Fruit fly (Drosophila melanogaster) whole organism, embryonic: ENCODE data around the gene CG42795.

ENCODE experiments used
- CG10274 ChIP-seq: fragments of 200-800 bp; sonication (Bioruptor generic); optimal IDR thresholded peaks from 3 replicates; lab custom pipeline; 2017; ENCODE audit warnings: missing biosample characterization, mild to moderate bottlenecking, missing genetic modification characterization
- CG10654 ChIP-seq: fragments of 200-800 bp; sonication (Bioruptor generic); optimal IDR thresholded peaks from 2 replicates; lab custom pipeline; 2016; ENCODE audit warnings: missing biosample characterization, missing genetic modification characterization
- CG10979 ChIP-seq: fragments of 200-800 bp; sonication (Bioruptor generic); optimal IDR thresholded peaks from 2 replicates; lab custom pipeline; 2018; ENCODE audit warnings: missing biosample characterization, mild to moderate bottlenecking, missing genetic modification characterization, moderate library complexity
- CG11085 ChIP-seq: fragments of 200-800 bp; sonication (Bioruptor generic); IDR thresholded peaks from 2 replicates; pipeline ENCODE4 v1.3.6; 2022; ENCODE audit warnings: missing biosample characterization, missing genetic modification characterization
- CG11504 ChIP-seq: fragments of 200-800 bp; sonication (Bioruptor generic); optimal IDR thresholded peaks from 3 replicates; lab custom pipeline; 2019; ENCODE audit warnings: missing biosample characterization, mild to moderate bottlenecking, missing genetic modification characterization, moderate library complexity
- CG14441 ChIP-seq: fragments of 200-800 bp; sonication (Bioruptor generic); IDR thresholded peaks from 2 replicates; pipeline ENCODE4 v1.3.6; 2022; ENCODE audit warnings: missing biosample characterization, missing genetic modification characterization
- CG14710 ChIP-seq: fragments of 200-800 bp; sonication (Bioruptor generic); optimal IDR thresholded peaks from 3 replicates; lab custom pipeline; 2019; ENCODE audit warnings: missing biosample characterization, mild to moderate bottlenecking, missing genetic modification characterization, moderate library complexity
- CG14965 ChIP-seq: fragments of 200-800 bp; sonication (Bioruptor generic); optimal IDR thresholded peaks from 2 replicates; lab custom pipeline; 2016; ENCODE audit warnings: missing biosample characterization, missing genetic modification characterization, borderline replicate concordance
- CG15601 ChIP-seq: fragments of 200-800 bp; sonication (Bioruptor generic); optimal IDR thresholded peaks from 3 replicates; lab custom pipeline; 2019; ENCODE audit warnings: missing biosample characterization, mild to moderate bottlenecking, missing genetic modification characterization, moderate library complexity
- CG1602 ChIP-seq: fragments of 200-800 bp; sonication (Bioruptor generic); optimal IDR thresholded peaks from 3 replicates; lab custom pipeline; 2016; ENCODE audit warnings: missing biosample characterization, missing genetic modification characterization
- CG17361 ChIP-seq: fragments of 200-800 bp; sonication (Bioruptor generic); IDR thresholded peaks from 3 replicates; pipeline ENCODE4 v1.3.6; 2022; ENCODE audit warnings: missing biosample characterization, missing genetic modification characterization
- CG17612 ChIP-seq: fragments of 200-800 bp; sonication (Bioruptor generic); IDR thresholded peaks from 2 replicates; pipeline ENCODE4 v1.3.6; 2022; ENCODE audit warnings: missing biosample characterization, missing genetic modification characterization
- CG18262 ChIP-seq: fragments of 200-800 bp; optimal IDR thresholded peaks from 3 replicates; lab custom pipeline; 2019; ENCODE audit warnings: missing biosample characterization, mild to moderate bottlenecking, missing genetic modification characterization, moderate library complexity
- CG2199 ChIP-seq: fragments of 200-800 bp; sonication (Bioruptor generic); IDR thresholded peaks from 3 replicates; pipeline ENCODE4 v1.3.6; 2022; ENCODE audit warnings: missing biosample characterization, missing genetic modification characterization
- CG33557 ChIP-seq: fragments of 200-800 bp; sonication (Bioruptor generic); optimal IDR thresholded peaks from 2 replicates; lab custom pipeline; 2019; ENCODE audit warnings: missing biosample characterization, mild to moderate bottlenecking, missing genetic modification characterization, moderate library complexity
- CG3407 ChIP-seq: fragments of 200-800 bp; sonication (Bioruptor generic); optimal IDR thresholded peaks from 2 replicates; lab custom pipeline; 2018; ENCODE audit warnings: missing biosample characterization, mild to moderate bottlenecking, missing genetic modification characterization
- CG5245 ChIP-seq: fragments of 200-800 bp; sonication (Bioruptor generic); optimal IDR thresholded peaks from 3 replicates; lab custom pipeline; 2016; ENCODE audit warnings: missing biosample characterization, missing genetic modification characterization
- CG6791 ChIP-seq: fragments of 200-800 bp; sonication (Bioruptor generic); IDR thresholded peaks from 3 replicates; pipeline ENCODE4 v1.3.6; 2022; ENCODE audit warnings: missing biosample characterization, missing genetic modification characterization; ENCODE audit not compliant: partially characterized antibody
- CG7556 ChIP-seq: fragments of 200-800 bp; sonication (Bioruptor generic); optimal IDR thresholded peaks from 2 replicates; lab custom pipeline; 2017; ENCODE audit warnings: missing biosample characterization, mild to moderate bottlenecking, missing genetic modification characterization
- CG7786 ChIP-seq: fragments of 200-800 bp; sonication (Bioruptor generic); optimal IDR thresholded peaks from 2 replicates; lab custom pipeline; 2016; ENCODE audit warnings: missing biosample characterization, missing genetic modification characterization
- CG7963 ChIP-seq: fragments of 200-800 bp; sonication (Bioruptor generic); IDR thresholded peaks from 3 replicates; pipeline ENCODE4 v1.3.6; 2022; ENCODE audit warnings: missing biosample characterization, missing genetic modification characterization; ENCODE audit not compliant: partially characterized antibody
- CG8290 ChIP-seq, 3 experiments: fragments of 200-800 bp; sonication (Bioruptor generic); optimal IDR thresholded peaks; 2 replicates each; lab custom pipeline; 2016 to 2019; ENCODE audit warnings: missing biosample characterization in 3 of 3, missing genetic modification characterization in 3 of 3, mild to moderate bottlenecking in 2 of 3, moderate library complexity in 1 of 3
- CG9215 ChIP-seq: fragments of 200-800 bp; sonication (Bioruptor generic); IDR thresholded peaks from 2 replicates; pipeline ENCODE4 v1.3.6; 2022; ENCODE audit warnings: missing biosample characterization, missing genetic modification characterization
- D ChIP-seq, 2 experiments: fragments of 200-800 bp in 1 of 2; fragments of >200 bp in 1 of 2; sonication (Bioruptor generic) in 1 of 2; optimal IDR thresholded peaks; 2 replicates in 1 of 2; 3 replicates in 1 of 2; lab custom pipeline; 2017; ENCODE audit warnings: mild to moderate bottlenecking in 1 of 2, missing biosample characterization in 1 of 2, missing genetic modification characterization in 1 of 2, missing genetic modification reagents in 1 of 2
- D19A ChIP-seq: fragments of 200-800 bp; optimal IDR thresholded peaks from 3 replicates; lab custom pipeline; 2019; ENCODE audit warnings: missing biosample characterization, mild to moderate bottlenecking, missing genetic modification characterization, moderate library complexity
- Drgx ChIP-seq: fragments of 200-800 bp; sonication (Bioruptor generic); IDR thresholded peaks from 2 replicates; pipeline ENCODE4 v1.3.6; 2022; ENCODE audit warnings: missing biosample characterization, missing genetic modification characterization
- Fer3 ChIP-seq: fragments of 200-800 bp; sonication (Bioruptor generic); optimal IDR thresholded peaks from 2 replicates; lab custom pipeline; 2018; ENCODE audit warnings: missing biosample characterization, mild to moderate bottlenecking, missing genetic modification characterization, moderate library complexity
- HLH3B ChIP-seq: fragments of 200-800 bp; sonication (Bioruptor generic); IDR thresholded peaks from 2 replicates; pipeline ENCODE4 v1.3.6; 2022; ENCODE audit warnings: missing biosample characterization, missing genetic modification characterization
- HmgD ChIP-seq: fragments of 200-800 bp; sonication (Bioruptor generic); optimal IDR thresholded peaks from 3 replicates; lab custom pipeline; 2016; ENCODE audit warnings: missing biosample characterization, missing genetic modification characterization
- Nf-YA ChIP-seq: fragments of 200-800 bp; sonication (Bioruptor generic); IDR thresholded peaks from 2 replicates; pipeline ENCODE4 v1.3.6; 2022; ENCODE audit warnings: missing biosample characterization, missing genetic modification characterization
- Oaz ChIP-seq: fragments of 200-800 bp; sonication (Bioruptor generic); IDR thresholded peaks from 2 replicates; pipeline ENCODE4 v1.3.6; 2022; ENCODE audit warnings: missing biosample characterization, missing genetic modification characterization
- Rfx ChIP-seq: fragments of 200-800 bp; sonication (Bioruptor generic); IDR thresholded peaks from 2 replicates; pipeline ENCODE4 v1.3.6; 2022; ENCODE audit warnings: missing biosample characterization, missing genetic modification characterization
- Side ChIP-seq: fragments of 200-800 bp; sonication (Bioruptor generic); optimal IDR thresholded peaks from 2 replicates; lab custom pipeline; 2016; ENCODE audit warnings: missing biosample characterization, missing genetic modification characterization
- Taf1 ChIP-seq: fragments of 200-800 bp; sonication (Bioruptor generic); IDR thresholded peaks from 2 replicates; pipeline ENCODE4 v1.3.6; 2022; ENCODE audit warnings: missing biosample characterization, missing genetic modification characterization
- Vsx1 ChIP-seq: fragments of 200-800 bp; sonication (Bioruptor generic); optimal IDR thresholded peaks from 2 replicates; lab custom pipeline; 2017; ENCODE audit warnings: missing biosample characterization, mild to moderate bottlenecking, missing genetic modification characterization, missing genetic modification reagents
- Xbp1 ChIP-seq: fragments of 200-800 bp; sonication (Bioruptor generic); optimal IDR thresholded peaks from 3 replicates; lab custom pipeline; 2016; ENCODE audit warnings: missing biosample characterization, mild to moderate bottlenecking, missing genetic modification characterization
- ash1 ChIP-seq: fragments of 200-800 bp; sonication (Bioruptor generic); optimal IDR thresholded peaks from 2 replicates; lab custom pipeline; 2018; ENCODE audit warnings: missing biosample characterization, mild to moderate bottlenecking, missing genetic modification characterization
- az2 ChIP-seq: fragments of 200-800 bp; sonication (Bioruptor generic); optimal IDR thresholded peaks from 3 replicates; lab custom pipeline; 2016; ENCODE audit warnings: missing biosample characterization, missing genetic modification characterization
- dati ChIP-seq: fragments of 200-800 bp; sonication (Bioruptor generic); IDR thresholded peaks from 2 replicates; pipeline ENCODE4 v1.3.6; 2022; ENCODE audit warnings: missing biosample characterization, missing genetic modification characterization
- esg ChIP-seq: fragments of 200-800 bp; sonication (Bioruptor generic); conservative IDR thresholded peaks from 2 replicates; pipeline ENCODE4 v1.3.6; 2022; ENCODE audit warnings: missing biosample characterization, missing genetic modification characterization
- grn ChIP-seq: fragments of 200-800 bp; sonication (Bioruptor generic); optimal IDR thresholded peaks from 3 replicates; lab custom pipeline; 2017; ENCODE audit warnings: missing biosample characterization, missing genetic modification characterization
- h ChIP-seq: fragments of >200 bp; optimal IDR thresholded peaks from 2 replicates; lab custom pipeline; 2017
- jing ChIP-seq: fragments of 200-800 bp; sonication (Bioruptor generic); optimal IDR thresholded peaks from 2 replicates; lab custom pipeline; 2018; ENCODE audit warnings: missing biosample characterization, mild to moderate bottlenecking, missing genetic modification characterization
- lab ChIP-seq: fragments of 200-800 bp; sonication (Bioruptor generic); optimal IDR thresholded peaks from 3 replicates; lab custom pipeline; 2017; ENCODE audit warnings: missing biosample characterization, missing genetic modification characterization, mild to moderate bottlenecking, moderate library complexity, missing genetic modification reagents
- so ChIP-seq: fragments of 200-800 bp; sonication (Bioruptor generic); IDR thresholded peaks from 3 replicates; pipeline ENCODE4 v1.3.6; 2022; ENCODE audit warnings: missing biosample characterization, missing genetic modification characterization
- tio ChIP-seq: fragments of 200-800 bp; sonication (Bioruptor generic); optimal IDR thresholded peaks from 2 replicates; lab custom pipeline; 2017; ENCODE audit warnings: missing biosample characterization, missing genetic modification characterization, inconsistent platforms
- toy ChIP-seq: fragments of 200-800 bp; sonication (Bioruptor generic); IDR thresholded peaks from 2 replicates; pipeline ENCODE4 v1.3.6; 2022; ENCODE audit warnings: missing biosample characterization, missing genetic modification characterization
- trem ChIP-seq: fragments of 200-800 bp; optimal IDR thresholded peaks from 3 replicates; lab custom pipeline; 2019; ENCODE audit warnings: missing biosample characterization, mild to moderate bottlenecking, missing genetic modification characterization, moderate library complexity
- unc-4 ChIP-seq: fragments of 200-800 bp; sonication (Bioruptor generic); IDR thresholded peaks from 2 replicates; pipeline ENCODE4 v1.3.6; 2022; ENCODE audit warnings: missing biosample characterization, missing genetic modification characterization; ENCODE audit not compliant: partially characterized antibody

The CG42795 gene

dm6 chr3R:10268865-10269442, 43.5 kb downstream of the CG42795 start (continued):
- TF ChIP-seq CG17612 (GFP tag; lab: Robert Waterston, UW) (0 out of 2 replicates have a peak, but pooled peaks have one; percentile 9), az2 (peak; percentile 34), dati (GFP tag; lab: Robert Waterston, UW) (peak; percentile 60; the same call in 1 of the 2 replicates), CG14965 (GFP tag; lab: Kevin White, UChicago) (peak; percentile 10), CG10274 (GFP tag; lab: Kevin White, UChicago) (peak; percentile 40), D19A (tag; lab: Kevin White, UChicago) (peak; percentile 21), CG14441 (GFP tag; lab: Robert Waterston, UW) (peak; percentile 82), CG7786 (GFP tag; lab: Kevin White, UChicago) (peak; percentile 64), Nf-YA (GFP tag; lab: Robert Waterston, UW) (peak; percentile 66; the same call in 1 of the 2 replicates), esg (GFP tag; lab: Robert Waterston, UW) (peak; percentile 83), CG10654 (GFP tag; lab: Kevin White, UChicago) (peak; percentile 30), CG1602 (GFP tag; lab: Kevin White, UChicago) (peak; percentile 24), tio (peak; percentile 23), CG18262 (tag; lab: Kevin White, UChicago) (no peak), jing (GFP tag; lab: Kevin White, UChicago) (peak; percentile 40), CG15601 (tag; lab: Kevin White, UChicago) (no peak), Side (GFP tag; lab: Kevin White, UChicago) (peak; percentile 24), CG11085 (GFP tag; lab: Robert Waterston, UW) (peak; percentile 55), Xbp1 (GFP tag; lab: Kevin White, UChicago) (peak; percentile 67), CG11504 (tag; lab: Kevin White, UChicago) (peak; percentile 78), toy (GFP tag; lab: Robert Waterston, UW) (peak; percentile 29; the same call in 1 of the 2 replicates), Taf1 (GFP tag; lab: Robert Waterston, UW) (peak; percentile 72), Rfx (GFP tag; lab: Robert Waterston, UW) (peak; percentile 82), unc-4 (GFP tag; lab: Robert Waterston, UW) (no peak), Drgx (peak; percentile 85), CG8290 (GFP tag; optimal IDR thresholded peaks at IDR 0.05; lab: Kevin White, UChicago) (no peak), CG8290 (tag; optimal IDR thresholded peaks at IDR 0.05; lab: Kevin White, UChicago) (peak in 1 of 2 experiments; percentile 32), CG9215 (peak; percentile 50), h (lab: Kevin White, UChicago) (no peak), D (optimal IDR thresholded peaks at IDR 0.05; lab: Kevin White, UChicago) (no peak), D (GFP tag; optimal IDR thresholded peaks at IDR 0.05; lab: Kevin White, UChicago) (peak; percentile 32), CG33557 (no peak), Oaz (GFP tag; lab: Robert Waterston, UW) (peak; percentile 50; the same call in 1 of the 2 replicates), Vsx1 (GFP tag; lab: Kevin White, UChicago) (no peak), CG3407 (peak; percentile 46), CG7963 (GFP tag; lab: Robert Waterston, UW) (no peak), grn (no peak), trem (tag; lab: Kevin White, UChicago) (peak; percentile 29), HLH3B (GFP tag; lab: Robert Waterston, UW) (peak; percentile 82), CG17361 (no peak; the same call in 2 of the 3 replicates), Fer3 (peak; percentile 74), CG5245 (GFP tag; lab: Kevin White, UChicago) (peak; percentile 50), CG2199 (GFP tag; lab: Robert Waterston, UW) (no peak), CG10979 (tag; lab: Kevin White, UChicago) (peak; percentile 56), CG14710 (tag; lab: Kevin White, UChicago) (no peak), HmgD (GFP tag; lab: Kevin White, UChicago) (no peak), CG6791 (GFP tag; lab: Robert Waterston, UW) (no peak), ash1 (no peak), CG7556 (no peak), so (GFP tag; lab: Robert Waterston, UW) (peak; percentile 76), lab (GFP tag; lab: Kevin White, UChicago) (peak; percentile 83)
